Fruit fly (Drosophila melanogaster) whole organism, embryonic: ENCODE results near the gene CG14302.
A peak's percentile ranks its signal among the peaks of the same experiment; 100 is the strongest.

Source experiments
- Abd-B ChIP-seq: fragments of 200-800 bp; sonication (Bioruptor generic); optimal IDR thresholded peaks from 2 replicates; lab custom pipeline; 2018; ENCODE audit warnings: missing biosample characterization, mild to moderate bottlenecking, missing genetic modification characterization, moderate library complexity
- CG10979 ChIP-seq: fragments of 200-800 bp; sonication (Bioruptor generic); optimal IDR thresholded peaks from 2 replicates; lab custom pipeline; 2018; ENCODE audit warnings: missing biosample characterization, mild to moderate bottlenecking, missing genetic modification characterization, moderate library complexity
- CG11398 ChIP-seq: fragments of 200-800 bp; sonication (Bioruptor generic); optimal IDR thresholded peaks from 2 replicates; lab custom pipeline; 2016; ENCODE audit warnings: missing biosample characterization, missing genetic modification characterization
- CG11504 ChIP-seq: fragments of 200-800 bp; sonication (Bioruptor generic); optimal IDR thresholded peaks from 3 replicates; lab custom pipeline; 2019; ENCODE audit warnings: missing biosample characterization, mild to moderate bottlenecking, missing genetic modification characterization, moderate library complexity
- CG14667 ChIP-seq: fragments of 200-800 bp; sonication (Bioruptor generic); IDR thresholded peaks from 2 replicates; pipeline ENCODE4 v1.3.6; 2022; ENCODE audit warnings: missing biosample characterization, missing genetic modification characterization
- CG15514 ChIP-seq: fragments of 200-800 bp; sonication (Bioruptor generic); optimal IDR thresholded peaks from 3 replicates; lab custom pipeline; 2017; ENCODE audit warnings: missing biosample characterization, missing genetic modification characterization, mild to moderate bottlenecking, moderate library complexity, missing genetic modification reagents
- CG16815 ChIP-seq: fragments of 200-800 bp; sonication (Bioruptor generic); optimal IDR thresholded peaks from 3 replicates; lab custom pipeline; 2017; ENCODE audit warnings: missing biosample characterization, mild to moderate bottlenecking, missing genetic modification characterization
- CG17385 ChIP-seq: fragments of 200-800 bp; sonication (Bioruptor generic); optimal IDR thresholded peaks from 3 replicates; lab custom pipeline; 2018; ENCODE audit warnings: missing biosample characterization, mild to moderate bottlenecking, missing genetic modification characterization
- CG2875 ChIP-seq: fragments of 200-800 bp; sonication (Bioruptor generic); optimal IDR thresholded peaks from 2 replicates; lab custom pipeline; 2017; ENCODE audit warnings: missing biosample characterization, mild to moderate bottlenecking, missing genetic modification characterization, missing genetic modification reagents
- CG2889 ChIP-seq: fragments of 200-800 bp; sonication (Bioruptor generic); IDR thresholded peaks from 3 replicates; pipeline ENCODE4 v1.3.6; 2022; ENCODE audit warnings: missing biosample characterization, missing genetic modification characterization
- CG32532 ChIP-seq: fragments of 200-800 bp; sonication (Bioruptor generic); IDR thresholded peaks from 2 replicates; pipeline ENCODE4 v1.3.6; 2022; ENCODE audit warnings: missing biosample characterization, missing genetic modification characterization
- CG6654 ChIP-seq: fragments of 200-800 bp; sonication (Bioruptor generic); optimal IDR thresholded peaks from 2 replicates; lab custom pipeline; 2017; ENCODE audit warnings: missing biosample characterization, mild to moderate bottlenecking, missing genetic modification characterization
- CG7372 ChIP-seq: fragments of 200-800 bp; sonication (Bioruptor generic); IDR thresholded peaks from 2 replicates; pipeline ENCODE4 v1.3.6; 2022; ENCODE audit warnings: missing biosample characterization, missing genetic modification characterization
- CG7745 ChIP-seq: fragments of 200-800 bp; sonication (Bioruptor generic); optimal IDR thresholded peaks from 2 replicates; lab custom pipeline; 2018; ENCODE audit warnings: missing biosample characterization, mild to moderate bottlenecking, missing genetic modification characterization, moderate library complexity
- CG7786 ChIP-seq: fragments of 200-800 bp; sonication (Bioruptor generic); optimal IDR thresholded peaks from 2 replicates; lab custom pipeline; 2016; ENCODE audit warnings: missing biosample characterization, missing genetic modification characterization
- CG7987 ChIP-seq: fragments of 200-800 bp; sonication (Bioruptor generic); optimal IDR thresholded peaks from 2 replicates; lab custom pipeline; 2018; ENCODE audit warnings: missing biosample characterization, mild to moderate bottlenecking, missing genetic modification characterization, moderate library complexity
- CG8089 ChIP-seq: fragments of 200-800 bp; sonication (Bioruptor generic); optimal IDR thresholded peaks from 3 replicates; lab custom pipeline; 2016; ENCODE audit warnings: missing biosample characterization, missing genetic modification characterization
- CG9876 ChIP-seq: fragments of 200-800 bp; sonication (Bioruptor generic); optimal IDR thresholded peaks from 2 replicates; lab custom pipeline; 2016; ENCODE audit warnings: missing biosample characterization, missing genetic modification characterization
- Dll ChIP-seq: fragments of 200-800 bp; sonication (Bioruptor generic); IDR thresholded peaks from 4 replicates; pipeline ENCODE4 v1.3.6; 2022; ENCODE audit warnings: missing biosample characterization, missing genetic modification characterization; ENCODE audit not compliant: partially characterized antibody
- Eip74EF ChIP-seq, 2 experiments: fragments of 200-800 bp in 1 of 2; fragments of >200 bp in 1 of 2; sonication (Bioruptor generic) in 1 of 2; optimal IDR thresholded peaks; 2 replicates each; lab custom pipeline; 2017 to 2019; ENCODE audit warnings: missing biosample characterization in 2 of 2, missing genetic modification characterization in 2 of 2, mild to moderate bottlenecking in 1 of 2, moderate library complexity in 1 of 2
- Fer3 ChIP-seq: fragments of 200-800 bp; sonication (Bioruptor generic); optimal IDR thresholded peaks from 2 replicates; lab custom pipeline; 2018; ENCODE audit warnings: missing biosample characterization, mild to moderate bottlenecking, missing genetic modification characterization, moderate library complexity
- HLH54F ChIP-seq: fragments of 200-800 bp; sonication (Bioruptor generic); optimal IDR thresholded peaks from 3 replicates; lab custom pipeline; 2016; ENCODE audit warnings: missing biosample characterization, missing genetic modification characterization
- HmgZ ChIP-seq: fragments of 200-800 bp; sonication (Bioruptor generic); optimal IDR thresholded peaks from 2 replicates; lab custom pipeline; 2018; ENCODE audit warnings: missing biosample characterization, mild to moderate bottlenecking, missing genetic modification characterization
- Hmr ChIP-seq: fragments of 200-800 bp; sonication (Bioruptor generic); optimal IDR thresholded peaks from 3 replicates; lab custom pipeline; 2017; ENCODE audit warnings: mild to moderate bottlenecking, missing biosample characterization, missing genetic modification reagents, missing genetic modification characterization
- Lpt ChIP-seq: fragments of >200 bp; optimal IDR thresholded peaks from 2 replicates; lab custom pipeline; 2018; ENCODE audit warnings: missing biosample characterization, missing genetic modification characterization
- MESR4 ChIP-seq: fragments of 200-800 bp; sonication (Bioruptor generic); optimal IDR thresholded peaks from 2 replicates; lab custom pipeline; 2018; ENCODE audit warnings: missing biosample characterization, mild to moderate bottlenecking, missing genetic modification characterization, moderate library complexity
- Nf-YB ChIP-seq: fragments of 200-800 bp; sonication (Bioruptor generic); optimal IDR thresholded peaks from 3 replicates; lab custom pipeline; 2019; ENCODE audit warnings: missing biosample characterization, mild to moderate bottlenecking, missing genetic modification characterization, moderate library complexity
- Opbp ChIP-seq: fragments of 200-800 bp; sonication (Bioruptor generic); IDR thresholded peaks from 3 replicates; pipeline ENCODE4 v1.3.6; 2022; ENCODE audit warnings: missing biosample characterization, missing genetic modification characterization; ENCODE audit not compliant: partially characterized antibody
- Rfx ChIP-seq: fragments of 200-800 bp; sonication (Bioruptor generic); IDR thresholded peaks from 2 replicates; pipeline ENCODE4 v1.3.6; 2022; ENCODE audit warnings: missing biosample characterization, missing genetic modification characterization
- ab ChIP-seq: fragments of 200-800 bp; sonication (Bioruptor generic); optimal IDR thresholded peaks from 2 replicates; lab custom pipeline; 2016; ENCODE audit warnings: missing biosample characterization, missing genetic modification characterization
- bigmax ChIP-seq: fragments of 200-800 bp; sonication (Bioruptor generic); optimal IDR thresholded peaks from 2 replicates; lab custom pipeline; 2018; ENCODE audit warnings: missing biosample characterization, mild to moderate bottlenecking, missing genetic modification characterization
- cad ChIP-seq: fragments of >200 bp; optimal IDR thresholded peaks from 2 replicates; lab custom pipeline; 2017; ENCODE audit warnings: missing biosample characterization, missing genetic modification characterization
- crol ChIP-seq: fragments of 200-800 bp; sonication (Bioruptor generic); IDR thresholded peaks from 2 replicates; pipeline ENCODE4 v1.3.6; 2022; ENCODE audit warnings: missing biosample characterization, missing genetic modification characterization
- dati ChIP-seq: fragments of 200-800 bp; sonication (Bioruptor generic); IDR thresholded peaks from 2 replicates; pipeline ENCODE4 v1.3.6; 2022; ENCODE audit warnings: missing biosample characterization, missing genetic modification characterization
- insv ChIP-seq, 2 experiments: fragments of 200-800 bp; sonication (Bioruptor generic); optimal IDR thresholded peaks; 3 replicates each; lab custom pipeline; 2016 to 2018; ENCODE audit warnings: missing biosample characterization in 2 of 2, missing genetic modification characterization in 2 of 2
- jumu ChIP-seq: fragments of 200-800 bp; sonication (Bioruptor generic); optimal IDR thresholded peaks from 3 replicates; lab custom pipeline; 2016; ENCODE audit warnings: missing biosample characterization, missing genetic modification characterization
- lbe ChIP-seq: fragments of 200-800 bp; sonication (Bioruptor generic); optimal IDR thresholded peaks from 2 replicates; lab custom pipeline; 2016; ENCODE audit warnings: missing biosample characterization, mild to moderate bottlenecking, missing genetic modification characterization
- org-1 ChIP-seq: fragments of 200-800 bp; sonication (Bioruptor generic); optimal IDR thresholded peaks from 2 replicates; lab custom pipeline; 2017; ENCODE audit warnings: missing biosample characterization, missing genetic modification characterization
- pnt ChIP-seq: fragments of 200-800 bp; sonication (Bioruptor generic); optimal IDR thresholded peaks from 3 replicates; lab custom pipeline; 2016; ENCODE audit warnings: missing biosample characterization, missing genetic modification characterization
- pros ChIP-seq: fragments of 200-800 bp; sonication (Bioruptor generic); optimal IDR thresholded peaks from 3 replicates; lab custom pipeline; 2019; ENCODE audit warnings: missing biosample characterization, mild to moderate bottlenecking, missing genetic modification characterization, moderate library complexity
- psq ChIP-seq: fragments of 200-800 bp; sonication (Bioruptor generic); optimal IDR thresholded peaks from 2 replicates; lab custom pipeline; 2017; ENCODE audit warnings: missing biosample characterization, missing genetic modification characterization
- run ChIP-seq: fragments of 200-800 bp; sonication (Bioruptor generic); optimal IDR thresholded peaks from 3 replicates; lab custom pipeline; 2018; ENCODE audit warnings: missing biosample characterization, mild to moderate bottlenecking, missing genetic modification characterization
- sisA ChIP-seq: fragments of 200-800 bp; sonication (Bioruptor generic); IDR thresholded peaks from 2 replicates; pipeline ENCODE4 v1.3.6; 2022; ENCODE audit warnings: missing biosample characterization, missing genetic modification characterization
- sna ChIP-seq: fragments of 200-800 bp; sonication (Bioruptor generic); IDR thresholded peaks from 2 replicates; pipeline ENCODE4 v1.3.6; 2022; ENCODE audit warnings: missing biosample characterization, missing genetic modification characterization; ENCODE audit not compliant: partially characterized antibody
- tap ChIP-seq: fragments of 200-800 bp; optimal IDR thresholded peaks from 3 replicates; lab custom pipeline; 2019; ENCODE audit warnings: missing biosample characterization, mild to moderate bottlenecking, missing genetic modification characterization, moderate library complexity
- tup ChIP-seq: fragments of 200-800 bp; sonication (Bioruptor generic); optimal IDR thresholded peaks from 2 replicates; lab custom pipeline; 2016; ENCODE audit warnings: missing biosample characterization, mild to moderate bottlenecking, missing genetic modification characterization, moderate library complexity
- twi ChIP-seq: fragments of 200-800 bp; optimal IDR thresholded peaks from 2 replicates; lab custom pipeline; 2019; ENCODE audit warnings: missing biosample characterization, mild to moderate bottlenecking, missing genetic modification characterization, moderate library complexity
- z ChIP-seq: fragments of 200-800 bp; sonication (Bioruptor generic); IDR thresholded peaks from 3 replicates; pipeline ENCODE4 v1.3.6; 2022; ENCODE audit warnings: missing biosample characterization, missing genetic modification characterization
- zen2 ChIP-seq: fragments of 200-800 bp; sonication (Bioruptor generic); IDR thresholded peaks from 3 replicates; pipeline ENCODE4 v1.3.6; 2022; ENCODE audit warnings: missing biosample characterization, missing genetic modification characterization; ENCODE audit not compliant: partially characterized antibody

Gene CG14302

DNA sequence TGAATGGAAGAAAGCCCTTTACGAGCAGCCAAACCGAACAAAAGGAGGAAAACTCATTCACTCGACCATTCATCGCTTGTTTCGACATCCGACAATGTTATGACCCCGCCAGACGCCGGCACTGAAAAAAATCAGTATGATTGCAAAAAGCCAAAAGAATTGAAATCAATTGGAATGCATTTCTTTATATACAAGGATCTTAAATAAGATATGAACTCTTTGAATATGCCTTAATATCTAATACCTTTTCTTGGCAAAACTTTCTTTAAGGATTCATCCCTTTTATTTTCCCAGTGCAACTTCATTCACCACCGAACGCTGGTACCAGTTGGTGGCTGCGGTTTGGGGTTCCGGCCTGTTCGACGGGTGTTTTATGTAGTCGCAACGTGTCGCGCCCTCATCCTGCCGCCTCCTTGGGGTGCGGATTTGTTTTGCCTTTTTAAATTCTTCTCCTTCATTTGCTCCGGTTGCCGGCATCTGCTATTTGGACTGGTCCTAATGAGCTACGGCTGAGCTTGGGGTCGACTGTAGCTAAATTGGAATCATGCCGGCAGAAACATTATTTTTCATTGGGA is 12.6 kb upstream of the CG14302 start (continued):
- TF ChIP-seq pros (GFP tag; lab: Kevin White, UChicago) (peak; percentile 39), CG7745 (tag; lab: Kevin White, UChicago) (no peak), lbe (GFP tag; lab: Kevin White, UChicago) (no peak), CG11398 (GFP tag; lab: Kevin White, UChicago) (peak; percentile 58), CG14667 (GFP tag; lab: Robert Waterston, UW) (peak; percentile 66), org-1 (GFP tag; lab: Kevin White, UChicago) (peak; percentile 88), CG11504 (tag; lab: Kevin White, UChicago) (peak; percentile 91), CG16815 (GFP tag; lab: Kevin White, UChicago) (peak; percentile 81), HmgZ (tag; lab: Kevin White, UChicago) (peak; percentile 93), CG8089 (peak; percentile 68), CG32532 (GFP tag; lab: Robert Waterston, UW) (peak; percentile 87), CG6654 (GFP tag; lab: Kevin White, UChicago) (peak; percentile 62), tup (GFP tag; lab: Kevin White, UChicago) (peak; percentile 59), CG2875 (GFP tag; lab: Kevin White, UChicago) (peak; percentile 71), sisA (GFP tag; lab: Robert Waterston, UW) (peak; percentile 84), MESR4 (peak; percentile 13), Lpt (no peak), CG10979 (tag; lab: Kevin White, UChicago) (peak; percentile 86), CG7786 (GFP tag; lab: Kevin White, UChicago) (peak; percentile 81), jumu (GFP tag; lab: Kevin White, UChicago) (peak; percentile 34), psq (GFP tag; lab: Kevin White, UChicago) (peak; percentile 16), bigmax (GFP tag; lab: Kevin White, UChicago) (no peak), CG17385 (GFP tag; lab: Kevin White, UChicago) (peak; percentile 86), Fer3 (tag; lab: Kevin White, UChicago) (peak; percentile 90), Eip74EF (GFP tag; optimal IDR thresholded peaks at IDR 0.05; lab: Kevin White, UChicago) (peak in 1 of 2 experiments; percentile 79), insv (GFP tag; optimal IDR thresholded peaks at IDR 0.05; lab: Kevin White, UChicago) (peak in 1 of 2 experiments; percentile 53), Hmr (GFP tag; lab: Kevin White, UChicago) (peak; percentile 95), Nf-YB (peak; percentile 64), pnt (GFP tag; lab: Kevin White, UChicago) (peak; percentile 81), z (GFP tag; lab: Robert Waterston, UW) (no peak), cad (GFP tag; lab: Kevin White, UChicago) (no peak), CG9876 (peak; percentile 37), CG7372 (GFP tag; lab: Robert Waterston, UW) (peak; percentile 72), crol (GFP tag; lab: Robert Waterston, UW) (no peak), Abd-B (GFP tag; lab: Kevin White, UChicago) (peak; percentile 81), CG2889 (GFP tag; lab: Robert Waterston, UW) (peak; percentile 69; the same call in 2 of the 3 replicates), tap (peak; percentile 86), Rfx (GFP tag; lab: Robert Waterston, UW) (peak; percentile 89), HLH54F (GFP tag; lab: Kevin White, UChicago) (peak; percentile 76), sna (no peak), CG7987 (GFP tag; lab: Kevin White, UChicago) (peak; percentile 4), twi (peak; percentile 76), zen2 (GFP tag; lab: Robert Waterston, UW) (no peak), Dll (no peak), CG15514 (GFP tag; lab: Kevin White, UChicago) (peak; percentile 77), ab (GFP tag; lab: Kevin White, UChicago) (peak; percentile 8), dati (GFP tag; lab: Robert Waterston, UW) (peak; percentile 63), Opbp (GFP tag; lab: Robert Waterston, UW) (no peak), run (tag; lab: Kevin White, UChicago) (peak; percentile 87)
